Worm (Caenorhabditis elegans): ENCODE data around the gene kdin-1.
A peak's percentile ranks its signal among the peaks of the same experiment; 100 is the strongest.

kdin-1 gene

ce11 chrIV:11070895-11071294 lies 32.4 kb downstream of the kdin-1 start:
- TF ChIP-seq nhr-237 (tag; optimal IDR thresholded peaks at IDR 0.05) (peak; percentile 68), lir-3 (tag; optimal IDR thresholded peaks at IDR 0.05; ENCODE audit: poor library complexity) (peak; percentile 57), rnt-1 (tag; optimal IDR thresholded peaks at IDR 0.05) (peak; percentile 71)

ce11 chrIV:11078482-11078881 lies 40.0 kb downstream of the kdin-1 start, which contains the start of gene Y5F2A.4:
Y5F2A.4 (minus strand) TSS chrIV:11078582.
- TF ChIP-seq lin-39 (tag; optimal IDR thresholded peaks at IDR 0.05) (no peak), nhr-11 (tag; optimal IDR thresholded peaks at IDR 0.05) (no peak), ceh-63 (GFP tag; optimal IDR thresholded peaks at IDR 0.05) (no peak), pax-3 (tag; optimal IDR thresholded peaks at IDR 0.05) (no peak)

- TF ChIP-seq aly-2 (tag; optimal IDR thresholded peaks at IDR 0.05): peak; percentile 22
- TF ChIP-seq fkh-4 (tag; optimal IDR thresholded peaks at IDR 0.05; ENCODE audit: borderline replicate concordance): no peak
- TF ChIP-seq dsc-1 (tag; optimal IDR thresholded peaks at IDR 0.05): peak; percentile 25
- TF ChIP-seq xbp-1 (tag; optimal IDR thresholded peaks at IDR 0.05): peak; percentile 14
- peak; percentile 9 for TF ChIP-seq snu-23 (GFP tag; optimal IDR thresholded peaks at IDR 0.05)
- TF ChIP-seq ama-1 (optimal IDR thresholded peaks at IDR 0.05): peak; percentile 90
- TF ChIP-seq ceh-8 (GFP tag; optimal IDR thresholded peaks at IDR 0.05): peak; percentile 21
- TF ChIP-seq lir-3 (tag; optimal IDR thresholded peaks at IDR 0.05; ENCODE audit: poor library complexity): peak; percentile 13
- peak; percentile 10 for TF ChIP-seq rnt-1 (tag; optimal IDR thresholded peaks at IDR 0.05)
- TF ChIP-seq ztf-4 (tag; optimal IDR thresholded peaks at IDR 0.05): peak; percentile 12
- peak; percentile 5 for TF ChIP-seq nhr-90 (tag; optimal IDR thresholded peaks at IDR 0.05; ENCODE audit: poor library complexity)
- TF ChIP-seq egl-27 (tag; optimal IDR thresholded peaks at IDR 0.05): no peak
- no peak for TF ChIP-seq nhr-11 (tag; optimal IDR thresholded peaks at IDR 0.05)
- peak; percentile 69 for TF ChIP-seq nhr-85 (tag)
- peak; percentile 6 to 7 for TF ChIP-seq efl-1 (optimal IDR thresholded peaks at IDR 0.05)
- TF ChIP-seq efl-1 (GFP tag; optimal IDR thresholded peaks at IDR 0.05 in 1 of 2): peak in 1 of 2 experiments; percentile 67
- no peak for TF ChIP-seq jun-1 (tag; optimal IDR thresholded peaks at IDR 0.05)
- TF ChIP-seq zip-4 (GFP tag; optimal IDR thresholded peaks at IDR 0.05): no peak
- TF ChIP-seq lsy-2 (tag; optimal IDR thresholded peaks at IDR 0.05): peak in 1 of 2 experiments; percentile 4
Measured at ce11 chrIV:11080823-11081285, 42.4 kb downstream of the kdin-1 start, which contains the start of gene atg-7. atg-7 (minus strand) TSS chrIV:11081055.

ce11 chrIV:11082153-11082552 lies 43.7 kb downstream of the kdin-1 start, which contains the start of gene let-70:
let-70 (minus strand) TSS chrIV:11082253.
- TF ChIP-seq unc-62 (GFP tag; optimal IDR thresholded peaks at IDR 0.05) (no peak), sptf-1 (tag; optimal IDR thresholded peaks at IDR 0.05) (no peak), skn-1 (tag; optimal IDR thresholded peaks at IDR 0.05) (peak; percentile 23), aly-2 (tag; optimal IDR thresholded peaks at IDR 0.05) (no peak)

ce11 chrIV:11082789-11083235 lies 44.4 kb downstream of the kdin-1 start:
- no peak for TF ChIP-seq hlh-17 (GFP tag; optimal IDR thresholded peaks at IDR 0.05; ENCODE audit: borderline replicate concordance)
- TF ChIP-seq ceh-88 (GFP tag; IDR thresholded peaks at IDR 0.05): 0 out of 2 replicates have a peak, but pooled peaks have one; percentile 52
- TF ChIP-seq dsc-1 (tag; optimal IDR thresholded peaks at IDR 0.05): peak; percentile 93
- TF ChIP-seq nhr-11 (tag; optimal IDR thresholded peaks at IDR 0.05): peak; percentile 90
- peak in 4 of 6 experiments; percentile 28 to 90 (median 75) for TF ChIP-seq elt-3 (tag; optimal IDR thresholded peaks at IDR 0.05)
- peak; percentile 85 to 87 for TF ChIP-seq lin-35 (GFP tag; optimal IDR thresholded peaks at IDR 0.05)
- TF ChIP-seq nhr-20 (tag; optimal IDR thresholded peaks at IDR 0.05): peak; percentile 96
- peak; percentile 91 for TF ChIP-seq fos-1 (tag; optimal IDR thresholded peaks at IDR 0.05)
- TF ChIP-seq ceh-63 (GFP tag; optimal IDR thresholded peaks at IDR 0.05): no peak
- no peak; the same call in 1 of the 2 replicates for TF ChIP-seq unc-98 (GFP tag; IDR thresholded peaks at IDR 0.05)
- peak; percentile 42 for TF ChIP-seq sup-37 (GFP tag; optimal IDR thresholded peaks at IDR 0.05)
- TF ChIP-seq unc-86 (tag; optimal IDR thresholded peaks at IDR 0.05): peak; percentile 92
- peak; percentile 87 for TF ChIP-seq irx-1 (tag; optimal IDR thresholded peaks at IDR 0.05)
- TF ChIP-seq Y116A8C.19 (tag; optimal IDR thresholded peaks at IDR 0.05; ENCODE audit: borderline replicate concordance): no peak
- TF ChIP-seq mef-2 (tag; optimal IDR thresholded peaks at IDR 0.05): peak; percentile 84
- TF ChIP-seq nhr-77 (tag; optimal IDR thresholded peaks at IDR 0.05): peak; percentile 95
- TF ChIP-seq mep-1 (tag; optimal IDR thresholded peaks at IDR 0.05): peak; percentile 96
- TF ChIP-seq hlh-4 (tag; optimal IDR thresholded peaks at IDR 0.05): no peak
- peak; percentile 86 to 92 for TF ChIP-seq efl-1 (optimal IDR thresholded peaks at IDR 0.05)
- peak; percentile 67 to 97 for TF ChIP-seq efl-1 (GFP tag; optimal IDR thresholded peaks at IDR 0.05 in 1 of 2)
- peak; percentile 76 for TF ChIP-seq grh-1 (GFP tag; IDR thresholded peaks at IDR 0.05)
- TF ChIP-seq nhr-12 (tag; optimal IDR thresholded peaks at IDR 0.05): no peak
- peak; percentile 92 for TF ChIP-seq jun-1 (tag; optimal IDR thresholded peaks at IDR 0.05)
- peak; percentile 90 for TF ChIP-seq nhr-90 (tag; optimal IDR thresholded peaks at IDR 0.05; ENCODE audit: poor library complexity)
- no peak for TF ChIP-seq pqm-1 (tag; optimal IDR thresholded peaks at IDR 0.05)

Data from whole organism, L1 larva.